Worm (Caenorhabditis elegans) whole organism, L4 larva: ENCODE data around the gene C44C10.9.
A peak's percentile ranks its signal among the peaks of the same experiment; 100 is the strongest.

Source experiments
- D1046.2 ChIP-seq: fragments of 200-800 bp; sonication (Bioruptor generic); IDR thresholded peaks from 2 replicates; pipeline ENCODE4 v1.3.6; 2022; ENCODE audit warnings: missing genetic modification characterization, missing compliant biosample characterization
- F26F4.8 ChIP-seq: fragments of 200-800 bp; sonication (Bioruptor generic); conservative IDR thresholded peaks from 2 replicates; pipeline ENCODE4 v1.3.6; 2022; ENCODE audit warnings: missing genetic modification characterization, missing compliant biosample characterization
- F49E8.2 ChIP-seq: sonication (generic microtip); optimal IDR thresholded peaks from 2 replicates; lab custom pipeline; 2016; ENCODE audit warnings: missing compliant biosample characterization, mild to moderate bottlenecking, missing genetic modification characterization, borderline replicate concordance
- T20F7.1 ChIP-seq: fragments of 200-800 bp; sonication (Bioruptor generic); optimal IDR thresholded peaks from 2 replicates; lab custom pipeline; 2018; ENCODE audit warnings: mild to moderate bottlenecking, missing genetic modification characterization, missing compliant biosample characterization
- Y75B8A.6 ChIP-seq: fragments of 200-800 bp; sonication (Bioruptor generic); IDR thresholded peaks from 2 replicates; pipeline ENCODE4 v1.3.6; 2022; ENCODE audit warnings: missing genetic modification reagents, missing genetic modification characterization, missing compliant biosample characterization
- ZK546.5 ChIP-seq, 2 experiments: sonication (generic microtip); optimal IDR thresholded peaks; 2 replicates each; lab custom pipeline; 2017; ENCODE audit warnings: missing biosample characterization in 2 of 2, missing genetic modification characterization in 2 of 2
- aha-1 ChIP-seq: fragments of 150-350 bp; peaks from one replicate; lab custom pipeline; 2014; ENCODE audit warnings: missing biosample characterization, missing genetic modification characterization
- aly-2 ChIP-seq: sonication (generic microtip); optimal IDR thresholded peaks from 2 replicates; lab custom pipeline; 2018; ENCODE audit warnings: missing biosample characterization, missing genetic modification characterization
- ama-1 ChIP-seq: fragments of 150-350 bp; optimal IDR thresholded peaks from 2 replicates; lab custom pipeline; 2014; ENCODE audit warnings: inconsistent platforms, mixed read lengths
- arid-1 ChIP-seq: fragments of 200-800 bp; sonication (Bioruptor generic); conservative IDR thresholded peaks from 2 replicates; pipeline ENCODE4 v1.3.6; 2022; ENCODE audit warnings: missing genetic modification reagents, missing genetic modification characterization, missing compliant biosample characterization
- attf-4 ChIP-seq: sonication (generic microtip); optimal IDR thresholded peaks from 3 replicates; lab custom pipeline; 2017; ENCODE audit warnings: missing biosample characterization, missing genetic modification characterization
- ceh-20 ChIP-seq: fragments of 200-800 bp; sonication (Bioruptor generic); IDR thresholded peaks from 2 replicates; pipeline ENCODE4 v1.3.6; 2022; ENCODE audit warnings: missing genetic modification reagents, missing genetic modification characterization, missing compliant biosample characterization
- ceh-44 ChIP-seq: fragments of 200-800 bp; sonication (Bioruptor generic); IDR thresholded peaks from 2 replicates; pipeline ENCODE4 v1.3.6; 2022; ENCODE audit warnings: missing genetic modification reagents, missing genetic modification characterization, missing compliant biosample characterization
- ceh-62 ChIP-seq: sonication (generic microtip); optimal IDR thresholded peaks from 2 replicates; lab custom pipeline; 2017; ENCODE audit warnings: missing biosample characterization, missing genetic modification characterization
- ceh-82 ChIP-seq: sonication (generic microtip); optimal IDR thresholded peaks from 2 replicates; lab custom pipeline; 2017; ENCODE audit warnings: missing biosample characterization, missing genetic modification characterization
- daf-16 ChIP-seq, 3 experiments: sonication (generic microtip); optimal IDR thresholded peaks; 2 replicates each; lab custom pipeline; 2016 to 2017; ENCODE audit warnings: missing genetic modification characterization in 3 of 3, missing genetic modification reagents in 3 of 3, mild to moderate bottlenecking in 2 of 3, missing compliant biosample characterization in 2 of 3, missing biosample characterization in 1 of 3, moderate library complexity in 1 of 3
- daf-19 ChIP-seq: fragments of 200-800 bp; sonication (Bioruptor generic); conservative IDR thresholded peaks from 2 replicates; pipeline ENCODE4 v1.3.6; 2022; ENCODE audit warnings: missing genetic modification characterization, missing compliant biosample characterization
- dpl-1 ChIP-seq: fragments of 150-350 bp; optimal IDR thresholded peaks from 2 replicates; lab custom pipeline; 2014; ENCODE audit warnings: missing biosample characterization, missing genetic modification reagents, missing genetic modification characterization
- dve-1 ChIP-seq: sonication (generic microtip); optimal IDR thresholded peaks from 2 replicates; lab custom pipeline; 2017; ENCODE audit warnings: antibody characterized with exemption, mild to moderate bottlenecking, missing genetic modification characterization, missing compliant biosample characterization; ENCODE audit not compliant: insufficient read depth
- egl-27 ChIP-seq: sonication (generic microtip); optimal IDR thresholded peaks from 3 replicates; lab custom pipeline; 2017; ENCODE audit warnings: missing biosample characterization, missing genetic modification reagents, missing genetic modification characterization
- egl-43 ChIP-seq: fragments of 200-800 bp; sonication (Bioruptor generic); IDR thresholded peaks from 2 replicates; pipeline ENCODE4 v1.3.6; 2022; ENCODE audit warnings: missing genetic modification reagents, missing genetic modification characterization, missing compliant biosample characterization
- fkh-10 ChIP-seq: fragments of 150-350 bp; optimal IDR thresholded peaks from 2 replicates; lab custom pipeline; 2014; ENCODE audit warnings: missing biosample characterization, missing genetic modification reagents, missing genetic modification characterization
- jun-1 ChIP-seq: fragments of 150-350 bp; optimal IDR thresholded peaks from 2 replicates; lab custom pipeline; 2014; ENCODE audit warnings: missing biosample characterization, missing genetic modification reagents, missing genetic modification characterization
- lim-7 ChIP-seq: fragments of 200-800 bp; sonication (Bioruptor generic); IDR thresholded peaks from 2 replicates; pipeline ENCODE4 v1.3.6; 2022; ENCODE audit warnings: missing genetic modification characterization, missing compliant biosample characterization
- lin-1 ChIP-seq: fragments of 200-800 bp; sonication (Bioruptor generic); IDR thresholded peaks from 2 replicates; pipeline ENCODE4 v1.3.6; 2022; ENCODE audit warnings: missing genetic modification reagents, missing genetic modification characterization, missing compliant biosample characterization
- lin-15B ChIP-seq: fragments of 150-350 bp; sonication (generic microtip); optimal IDR thresholded peaks from 3 replicates; lab custom pipeline; 2014; ENCODE audit warnings: missing biosample characterization, missing genetic modification characterization
- lin-39 ChIP-seq: fragments of 150-350 bp; optimal IDR thresholded peaks from 2 replicates; lab custom pipeline; 2014; ENCODE audit warnings: missing biosample characterization, missing genetic modification reagents, missing genetic modification characterization
- madf-9 ChIP-seq: fragments of 200-800 bp; sonication (Bioruptor generic); conservative IDR thresholded peaks from 2 replicates; pipeline ENCODE4 v1.3.6; 2022; ENCODE audit warnings: missing genetic modification reagents, missing genetic modification characterization, missing compliant biosample characterization
- mdl-1 ChIP-seq, 2 experiments: fragments of 150-350 bp in 1 of 2; sonication (generic microtip) in 1 of 2; optimal IDR thresholded peaks; 2 replicates each; lab custom pipeline; 2014 to 2017; ENCODE audit warnings: missing biosample characterization in 2 of 2, missing genetic modification characterization in 2 of 2
- mdt-29 ChIP-seq: fragments of 200-800 bp; sonication (Bioruptor generic); IDR thresholded peaks from 2 replicates; pipeline ENCODE4 v1.3.6; 2022; ENCODE audit warnings: missing genetic modification reagents, missing genetic modification characterization, missing compliant biosample characterization
- nhr-10 ChIP-seq: fragments of 150-350 bp; optimal IDR thresholded peaks from 2 replicates; lab custom pipeline; 2014; ENCODE audit warnings: missing biosample characterization, missing genetic modification characterization
- nhr-102 ChIP-seq: sonication (generic microtip); optimal IDR thresholded peaks from 2 replicates; lab custom pipeline; 2016; ENCODE audit warnings: mild to moderate bottlenecking, missing genetic modification characterization, moderate library complexity, missing compliant biosample characterization
- nhr-11 ChIP-seq: fragments of 150-350 bp; optimal IDR thresholded peaks from 2 replicates; lab custom pipeline; 2014; ENCODE audit warnings: missing biosample characterization, missing genetic modification characterization
- nhr-111 ChIP-seq: fragments of 200-800 bp; sonication (Bioruptor generic); optimal IDR thresholded peaks from 2 replicates; lab custom pipeline; 2018; ENCODE audit warnings: mild to moderate bottlenecking, missing genetic modification characterization, missing compliant biosample characterization
- nhr-42 ChIP-seq: fragments of 200-800 bp; sonication (Bioruptor generic); IDR thresholded peaks from 2 replicates; pipeline ENCODE4 v1.3.6; 2022; ENCODE audit warnings: missing genetic modification characterization, missing compliant biosample characterization
- nhr-48 ChIP-seq: sonication (generic microtip); optimal IDR thresholded peaks from 2 replicates; lab custom pipeline; 2016; ENCODE audit warnings: mild to moderate bottlenecking, missing genetic modification characterization, missing compliant biosample characterization
- nhr-6 ChIP-seq: fragments of 150-350 bp; optimal IDR thresholded peaks from 2 replicates; lab custom pipeline; 2014; ENCODE audit warnings: missing biosample characterization, missing genetic modification characterization
- pha-4 ChIP-seq, 2 experiments: fragments of 150-350 bp in 1 of 2; fragments of 200-800 bp in 1 of 2; sonication (Bioruptor generic) in 1 of 2; IDR thresholded peaks in 1 of 2; optimal IDR thresholded peaks in 1 of 2; 2 replicates each; pipeline versions ENCODE4 v1.3.6 to Lab custom; 2014 to 2022; ENCODE audit warnings: missing genetic modification characterization in 2 of 2, missing genetic modification reagents in 2 of 2, missing biosample characterization in 1 of 2, missing compliant biosample characterization in 1 of 2
- rbr-2 ChIP-seq: sonication (generic microtip); optimal IDR thresholded peaks from 2 replicates; lab custom pipeline; 2016; ENCODE audit warnings: missing genotype, missing genetic modification characterization, missing compliant biosample characterization
- sdz-12 ChIP-seq: fragments of 200-800 bp; sonication (Bioruptor generic); optimal IDR thresholded peaks from 2 replicates; lab custom pipeline; 2018; ENCODE audit warnings: mild to moderate bottlenecking, missing genetic modification characterization, missing compliant biosample characterization
- set-16 ChIP-seq: fragments of 200-800 bp; sonication (Bioruptor generic); IDR thresholded peaks from 2 replicates; pipeline ENCODE4 v1.3.6; 2022; ENCODE audit warnings: missing genetic modification reagents, missing genetic modification characterization, missing compliant biosample characterization
- skn-1 ChIP-seq: fragments of 150-350 bp; optimal IDR thresholded peaks from 2 replicates; lab custom pipeline; 2014; ENCODE audit warnings: missing biosample characterization, missing genetic modification characterization
- snpc-1.2 ChIP-seq: fragments of 200-800 bp; sonication (Bioruptor generic); IDR thresholded peaks from 2 replicates; pipeline ENCODE4 v1.3.6; 2022; ENCODE audit warnings: missing genetic modification reagents, missing genetic modification characterization, missing compliant biosample characterization
- snpc-4 ChIP-seq: fragments of 150-350 bp; optimal IDR thresholded peaks from 2 replicates; lab custom pipeline; 2014; ENCODE audit warnings: missing biosample characterization, missing genetic modification characterization
- spr-3 ChIP-seq: fragments of 200-800 bp; sonication (Bioruptor generic); optimal IDR thresholded peaks from 2 replicates; lab custom pipeline; 2018; ENCODE audit warnings: mild to moderate bottlenecking, missing genetic modification characterization, missing compliant biosample characterization
- tag-97 ChIP-seq: fragments of 200-800 bp; sonication (Bioruptor generic); IDR thresholded peaks from 2 replicates; pipeline ENCODE4 v1.3.6; 2022; ENCODE audit warnings: missing genetic modification characterization, missing compliant biosample characterization
- unc-62 ChIP-seq, 3 experiments: fragments of 150-350 bp in 1 of 3; sonication (generic microtip); optimal IDR thresholded peaks in 2 of 3; peaks in 1 of 3; 1 replicate in 1 of 3; 2 replicates in 2 of 3; lab custom pipeline; 2014 to 2017; ENCODE audit warnings: missing biosample characterization in 3 of 3, missing genetic modification characterization in 3 of 3, missing genetic modification reagents in 3 of 3, missing genotype in 1 of 3
- vab-7 ChIP-seq: fragments of 200-800 bp; sonication (Bioruptor generic); IDR thresholded peaks from 2 replicates; pipeline ENCODE4 v1.3.6; 2022; ENCODE audit warnings: missing genetic modification reagents, missing genetic modification characterization, missing compliant biosample characterization
- zfp-2 ChIP-seq: sonication (generic microtip); optimal IDR thresholded peaks from 2 replicates; lab custom pipeline; 2016; ENCODE audit warnings: mild to moderate bottlenecking, missing genetic modification characterization, missing compliant biosample characterization
- ztf-11 ChIP-seq: fragments of 150-350 bp; optimal IDR thresholded peaks from 2 replicates; lab custom pipeline; 2014; ENCODE audit warnings: missing biosample characterization, missing genetic modification characterization
- ztf-7 ChIP-seq: fragments of 150-350 bp; optimal IDR thresholded peaks from 2 replicates; lab custom pipeline; 2014; ENCODE audit warnings: missing biosample characterization, missing genetic modification characterization

The C44C10.9 gene

ce11 chrX:11757666-11758065 lies 41.4 kb upstream of the C44C10.9 start (continued):
- TF ChIP-seq egl-27 (tag; lab: Kevin White, UChicago) (no peak), vab-7 (GFP tag; lab: Robert Waterston, UW) (peak; percentile 95), aly-2 (tag; lab: Kevin White, UChicago) (no peak), madf-9 (GFP tag; lab: Robert Waterston, UW) (peak; percentile 78), ceh-20 (peak; percentile 88), mdl-1 (tag; optimal IDR thresholded peaks at IDR 0.05; lab: Kevin White, UChicago) (peak; percentile 16 to 55), nhr-48 (peak; percentile 71), sdz-12 (GFP tag; lab: Kevin White, UChicago) (peak; percentile 86), daf-16 (GFP tag; optimal IDR thresholded peaks at IDR 0.05; lab: Kevin White, UChicago) (peak; percentile 28 to 90), daf-16 (tag; optimal IDR thresholded peaks at IDR 0.05; lab: Kevin White, UChicago) (peak; percentile 72), skn-1 (tag; lab: Kevin White, UChicago) (no peak), lin-15B (no peak), fkh-10 (peak; percentile 57), egl-43 (GFP tag; lab: Robert Waterston, UW) (peak; percentile 98), ZK546.5 (tag; optimal IDR thresholded peaks at IDR 0.05; lab: Kevin White, UChicago) (no peak), D1046.2 (GFP tag; lab: Robert Waterston, UW) (no peak; the same call in none of the 2 replicates), nhr-102 (tag; lab: Kevin White, UChicago) (no peak), mdt-29 (GFP tag; lab: Robert Waterston, UW) (peak; percentile 68; the same call in 1 of the 2 replicates), rbr-2 (tag; lab: Kevin White, UChicago) (peak; percentile 85), Y75B8A.6 (no peak), ztf-7 (tag; lab: Kevin White, UChicago) (peak; percentile 69), T20F7.1 (GFP tag; lab: Kevin White, UChicago) (peak; percentile 64), nhr-6 (tag; lab: Kevin White, UChicago) (peak; percentile 33), dpl-1 (GFP tag; lab: Kevin White, UChicago) (peak; percentile 29), daf-19 (peak; percentile 84), lin-39 (tag; lab: Kevin White, UChicago) (no peak), spr-3 (GFP tag; lab: Kevin White, UChicago) (peak; percentile 85), nhr-10 (tag; lab: Kevin White, UChicago) (no peak), jun-1 (no peak), F26F4.8 (peak; percentile 88), nhr-111 (GFP tag; lab: Kevin White, UChicago) (peak; percentile 72), arid-1 (peak; percentile 89), snpc-4 (tag; lab: Kevin White, UChicago) (no peak), ceh-82 (tag; lab: Kevin White, UChicago) (no peak), unc-62 (GFP tag; optimal IDR thresholded peaks at IDR 0.05 in 1 of 2; lab: Kevin White, UChicago) (peak in 1 of 2 experiments; percentile 84), unc-62 (tag; optimal IDR thresholded peaks at IDR 0.05; lab: Kevin White, UChicago) (no peak), ceh-62 (tag; lab: Kevin White, UChicago) (no peak), set-16 (GFP tag; lab: Robert Waterston, UW) (no peak), pha-4 (GFP tag; IDR thresholded peaks at IDR 0.05; lab: Robert Waterston, UW) (peak; percentile 95), pha-4 (tag; optimal IDR thresholded peaks at IDR 0.05; lab: Kevin White, UChicago) (no peak), attf-4 (no peak), lim-7 (GFP tag; lab: Robert Waterston, UW) (peak; percentile 98), zfp-2 (tag; lab: Kevin White, UChicago) (peak; percentile 7), tag-97 (GFP tag; lab: Robert Waterston, UW) (no peak), F49E8.2 (tag; lab: Kevin White, UChicago) (no peak), ceh-44 (GFP tag; lab: Robert Waterston, UW) (peak; percentile 88), dve-1 (no peak), nhr-11 (tag; lab: Kevin White, UChicago) (peak; percentile 42), nhr-42 (GFP tag; lab: Robert Waterston, UW) (0 out of 2 replicates have a peak, but pooled peaks have one; percentile 64), snpc-1.2 (GFP tag; lab: Robert Waterston, UW) (peak; percentile 94), aha-1 (tag; lab: Kevin White, UChicago) (no peak), ztf-11 (tag; lab: Kevin White, UChicago) (no peak), lin-1 (GFP tag; lab: Robert Waterston, UW) (peak; percentile 87), ama-1 (lab: Kevin White, UChicago) (no peak)
